Worm (Caenorhabditis elegans) whole organism, L2 larva: ENCODE data around the gene lido-5.

Source experiments
- C34F6.9 ChIP-seq: fragments of 150-350 bp; optimal IDR thresholded peaks from 2 replicates; lab custom pipeline; 2014; ENCODE audit warnings: missing biosample characterization, missing genetic modification characterization
- F13H6.1 ChIP-seq: sonication (generic microtip); optimal IDR thresholded peaks from 2 replicates; lab custom pipeline; 2016; ENCODE audit warnings: missing genetic modification characterization, missing compliant biosample characterization
- R02D3.7 ChIP-seq: fragments of 150-350 bp; optimal IDR thresholded peaks from 2 replicates; lab custom pipeline; 2014; ENCODE audit warnings: missing biosample characterization, missing genetic modification characterization
- Y55F3AM.14 ChIP-seq: fragments of 200-800 bp; sonication (Bioruptor generic); optimal IDR thresholded peaks from 2 replicates; lab custom pipeline; 2018; ENCODE audit warnings: mild to moderate bottlenecking, missing genetic modification characterization, missing compliant biosample characterization
- ZK546.5 ChIP-seq: sonication (generic microtip); optimal IDR thresholded peaks from 2 replicates; lab custom pipeline; 2017; ENCODE audit warnings: missing biosample characterization, missing genetic modification characterization
- alr-1 ChIP-seq: fragments of 150-350 bp; optimal IDR thresholded peaks from 2 replicates; lab custom pipeline; 2014; ENCODE audit warnings: missing biosample characterization, missing genetic modification characterization
- aly-2 ChIP-seq: fragments of 150-350 bp; optimal IDR thresholded peaks from 2 replicates; lab custom pipeline; 2014; ENCODE audit warnings: missing biosample characterization, missing genetic modification characterization
- ama-1 ChIP-seq: fragments of 150-350 bp; optimal IDR thresholded peaks from 2 replicates; lab custom pipeline; 2018; ENCODE audit warnings: inconsistent platforms
- blmp-1 ChIP-seq: sonication (generic microtip); optimal IDR thresholded peaks from 2 replicates; lab custom pipeline; 2017; ENCODE audit warnings: missing genetic modification characterization, mild to moderate bottlenecking, missing compliant biosample characterization, antibody characterized with exemption, moderate library complexity; ENCODE audit not compliant: insufficient read depth
- ceh-16 ChIP-seq: fragments of 150-350 bp; optimal IDR thresholded peaks from 2 replicates; lab custom pipeline; 2014; ENCODE audit warnings: missing biosample characterization, missing genetic modification characterization
- ceh-82 ChIP-seq: fragments of 150-350 bp; optimal IDR thresholded peaks from 2 replicates; lab custom pipeline; 2014; ENCODE audit warnings: missing biosample characterization, missing genetic modification characterization
- crh-2 ChIP-seq: sonication (generic microtip); optimal IDR thresholded peaks from 2 replicates; lab custom pipeline; 2017; ENCODE audit warnings: missing biosample characterization, missing genetic modification characterization
- dmd-4 ChIP-seq: sonication (generic microtip); optimal IDR thresholded peaks from 2 replicates; lab custom pipeline; 2017; ENCODE audit warnings: missing biosample characterization, missing genetic modification characterization
- egl-27 ChIP-seq: sonication (generic microtip); optimal IDR thresholded peaks from 3 replicates; lab custom pipeline; 2017; ENCODE audit warnings: missing biosample characterization, missing genetic modification reagents, missing genetic modification characterization
- elt-3 ChIP-seq: sonication (generic microtip); optimal IDR thresholded peaks from 2 replicates; lab custom pipeline; 2017; ENCODE audit warnings: missing biosample characterization, missing genetic modification characterization
- fos-1 ChIP-seq: fragments of 150-350 bp; optimal IDR thresholded peaks from 2 replicates; lab custom pipeline; 2014; ENCODE audit warnings: missing biosample characterization, missing genetic modification characterization
- gmeb-1 ChIP-seq: fragments of 150-350 bp; optimal IDR thresholded peaks from 2 replicates; lab custom pipeline; 2014; ENCODE audit warnings: missing biosample characterization, missing genetic modification characterization
- lin-11 ChIP-seq: fragments of 150-350 bp; sonication (generic microtip); optimal IDR thresholded peaks from 2 replicates; lab custom pipeline; 2014; ENCODE audit warnings: missing biosample characterization, missing genetic modification characterization, inconsistent platforms, mixed read lengths
- lin-39 ChIP-seq: fragments of 150-350 bp; optimal IDR thresholded peaks from 2 replicates; lab custom pipeline; 2014; ENCODE audit warnings: missing biosample characterization, missing genetic modification reagents, missing genetic modification characterization
- lsy-2 ChIP-seq, 2 experiments: fragments of 150-350 bp in 1 of 2; sonication (generic microtip) in 1 of 2; optimal IDR thresholded peaks; 2 replicates each; lab custom pipeline; 2014 to 2017; ENCODE audit warnings: missing biosample characterization in 2 of 2, missing genetic modification characterization in 2 of 2
- mab-5 ChIP-seq: fragments of 150-350 bp; optimal IDR thresholded peaks from 2 replicates; lab custom pipeline; 2014; ENCODE audit warnings: missing biosample characterization, missing genetic modification characterization
- mbf-1 ChIP-seq: sonication (generic microtip); optimal IDR thresholded peaks from 2 replicates; lab custom pipeline; 2017; ENCODE audit warnings: missing biosample characterization, missing genetic modification characterization
- mdl-1 ChIP-seq, 2 experiments: fragments of 150-350 bp in 1 of 2; sonication (generic microtip) in 1 of 2; optimal IDR thresholded peaks; 2 replicates each; lab custom pipeline; 2017; ENCODE audit warnings: missing biosample characterization in 2 of 2, missing genetic modification characterization in 2 of 2
- nhr-10 ChIP-seq: sonication (generic microtip); optimal IDR thresholded peaks from 2 replicates; lab custom pipeline; 2017; ENCODE audit warnings: missing biosample characterization, missing genetic modification characterization
- nhr-11 ChIP-seq: fragments of 150-350 bp; optimal IDR thresholded peaks from 2 replicates; lab custom pipeline; 2014; ENCODE audit warnings: missing biosample characterization, missing genetic modification characterization
- nhr-12 ChIP-seq: fragments of 150-350 bp; optimal IDR thresholded peaks from 2 replicates; lab custom pipeline; 2014; ENCODE audit warnings: missing biosample characterization, missing genetic modification characterization
- nhr-129 ChIP-seq: fragments of 150-350 bp; optimal IDR thresholded peaks from 2 replicates; lab custom pipeline; 2014; ENCODE audit warnings: missing biosample characterization, missing genetic modification characterization
- nhr-21 ChIP-seq: fragments of 150-350 bp; optimal IDR thresholded peaks from 2 replicates; lab custom pipeline; 2014; ENCODE audit warnings: missing biosample characterization, missing genetic modification characterization
- nhr-23 ChIP-seq: fragments of 150-350 bp; optimal IDR thresholded peaks from 2 replicates; lab custom pipeline; 2014; ENCODE audit warnings: missing biosample characterization, missing genetic modification reagents, missing genetic modification characterization
- nhr-237 ChIP-seq: fragments of 150-350 bp; optimal IDR thresholded peaks from 2 replicates; lab custom pipeline; 2014; ENCODE audit warnings: missing biosample characterization, missing genetic modification characterization
- nhr-25 ChIP-seq: fragments of 150-350 bp; sonication (generic microtip); optimal IDR thresholded peaks from 3 replicates; lab custom pipeline; 2014; ENCODE audit warnings: missing biosample characterization, missing genetic modification characterization
- nhr-6 ChIP-seq: fragments of 150-350 bp; optimal IDR thresholded peaks from 2 replicates; lab custom pipeline; 2014; ENCODE audit warnings: missing biosample characterization, missing genetic modification characterization
- nhr-77 ChIP-seq: fragments of 150-350 bp; optimal IDR thresholded peaks from 2 replicates; lab custom pipeline; 2014; ENCODE audit warnings: missing biosample characterization, missing genetic modification characterization
- peb-1 ChIP-seq: fragments of 150-350 bp; optimal IDR thresholded peaks from 2 replicates; lab custom pipeline; 2014; ENCODE audit warnings: missing biosample characterization, missing genetic modification characterization
- sem-4 ChIP-seq: fragments of 150-350 bp; optimal IDR thresholded peaks from 2 replicates; lab custom pipeline; 2014; ENCODE audit warnings: missing biosample characterization, missing genetic modification reagents, missing genetic modification characterization
- skn-1 ChIP-seq: sonication (generic microtip); optimal IDR thresholded peaks from 2 replicates; lab custom pipeline; 2017; ENCODE audit warnings: missing biosample characterization, missing genetic modification characterization
- sma-9 ChIP-seq, 2 experiments: fragments of 150-350 bp in 1 of 2; sonication (generic microtip) in 1 of 2; optimal IDR thresholded peaks; 2 replicates each; lab custom pipeline; 2014 to 2016; ENCODE audit warnings: missing genetic modification characterization in 2 of 2, mild to moderate bottlenecking in 1 of 2, missing biosample characterization in 1 of 2, missing compliant biosample characterization in 1 of 2, missing genetic modification reagents in 1 of 2, moderate library complexity in 1 of 2
- snpc-4 ChIP-seq: fragments of 150-350 bp; optimal IDR thresholded peaks from 2 replicates; lab custom pipeline; 2014; ENCODE audit warnings: missing biosample characterization, missing genetic modification characterization
- unc-39 ChIP-seq: fragments of 150-350 bp; optimal IDR thresholded peaks from 2 replicates; lab custom pipeline; 2014; ENCODE audit warnings: missing biosample characterization, missing genetic modification characterization
- unc-55 ChIP-seq: fragments of 150-350 bp; sonication (generic microtip); optimal IDR thresholded peaks from 3 replicates; lab custom pipeline; 2014; ENCODE audit warnings: missing biosample characterization, missing genetic modification reagents, missing genetic modification characterization
- unc-62 ChIP-seq: fragments of 150-350 bp; optimal IDR thresholded peaks from 2 replicates; lab custom pipeline; 2014; ENCODE audit warnings: missing biosample characterization, missing genetic modification reagents, missing genetic modification characterization
- zag-1 ChIP-seq: fragments of 150-350 bp; optimal IDR thresholded peaks from 2 replicates; lab custom pipeline; 2014; ENCODE audit warnings: missing biosample characterization, missing genetic modification characterization
- ztf-1 ChIP-seq: fragments of 200-800 bp; sonication (Bioruptor generic); conservative IDR thresholded peaks from 2 replicates; pipeline ENCODE4 v1.3.6; 2022; ENCODE audit warnings: missing genetic modification characterization, missing compliant biosample characterization
- ztf-11 ChIP-seq: sonication (generic microtip); optimal IDR thresholded peaks from 2 replicates; lab custom pipeline; 2017; ENCODE audit warnings: missing biosample characterization, missing genetic modification characterization
- ztf-4 ChIP-seq: fragments of 150-350 bp; optimal IDR thresholded peaks from 2 replicates; lab custom pipeline; 2014; ENCODE audit warnings: missing biosample characterization, missing genetic modification characterization

lido-5 gene

DNA sequence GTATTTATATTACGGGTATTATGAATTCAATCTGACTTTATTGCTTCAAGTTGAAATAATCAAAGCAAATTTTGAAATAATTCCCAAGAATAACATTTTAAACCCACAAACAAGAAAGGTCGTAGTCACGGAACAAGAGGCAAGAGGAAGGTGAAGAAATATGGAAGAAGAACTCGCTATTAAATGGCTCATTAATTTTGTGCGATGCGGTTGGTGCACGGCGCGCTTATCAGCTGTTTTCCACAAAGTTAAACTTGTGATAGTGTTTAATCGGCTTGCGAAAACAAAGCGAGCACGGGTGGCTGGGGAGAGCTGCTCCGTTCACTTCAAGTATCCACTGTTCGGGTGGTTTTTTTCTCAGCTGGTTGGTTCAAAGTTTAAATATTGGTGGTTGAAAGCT lies 43.5 kb downstream of the lido-5 start:
- TF ChIP-seq lin-11 (tag; lab: Kevin White, UChicago), result no peak
- no peak for TF ChIP-seq peb-1 (tag; lab: Kevin White, UChicago)
- TF ChIP-seq unc-55, result no peak
- TF ChIP-seq crh-2, result no peak
- no peak for TF ChIP-seq nhr-129
- no peak for TF ChIP-seq nhr-6
- no peak for TF ChIP-seq nhr-12 (tag; lab: Kevin White, UChicago)
- no peak for TF ChIP-seq gmeb-1 (tag; lab: Kevin White, UChicago)
- TF ChIP-seq ceh-16 (tag; lab: Kevin White, UChicago), result no peak
- no peak for TF ChIP-seq nhr-21 (tag; lab: Kevin White, UChicago)
- peak; percentile 21 for TF ChIP-seq fos-1 (tag; lab: Kevin White, UChicago)
- peak; percentile 55 for TF ChIP-seq sma-9 (GFP tag; optimal IDR thresholded peaks at IDR 0.05; lab: Kevin White, UChicago)
- no peak for TF ChIP-seq sma-9 (tag; optimal IDR thresholded peaks at IDR 0.05; lab: Kevin White, UChicago)
- no peak for TF ChIP-seq Y55F3AM.14 (GFP tag; lab: Kevin White, UChicago)
- TF ChIP-seq F13H6.1, result no peak
- TF ChIP-seq, all 48 proteins: peak for 2

DNA sequence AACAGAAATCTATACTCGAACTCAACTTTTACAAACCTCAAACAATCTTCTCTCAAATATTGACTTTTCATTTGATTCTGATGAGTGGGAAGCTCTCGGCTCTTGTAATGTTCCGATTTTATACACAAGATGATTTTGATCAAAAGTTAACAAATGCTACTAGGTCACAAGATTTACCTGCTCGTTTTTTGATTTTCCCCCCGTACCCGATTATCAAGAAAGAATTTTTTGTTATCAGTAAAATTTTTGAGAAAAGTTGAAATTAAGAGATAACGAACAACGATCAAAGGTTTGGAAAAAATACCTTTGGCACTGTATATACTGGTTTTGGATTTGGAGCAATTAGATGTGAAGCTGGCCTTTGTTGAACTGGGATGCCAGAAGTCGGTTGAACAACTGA lies 45.6 kb downstream of the lido-5 start:
- no peak for TF ChIP-seq mbf-1 (tag; lab: Kevin White, UChicago)
- TF ChIP-seq nhr-23, result no peak
- no peak for TF ChIP-seq C34F6.9 (tag; lab: Kevin White, UChicago)
- TF ChIP-seq blmp-1 (tag; lab: Kevin White, UChicago), result no peak
- TF ChIP-seq ama-1, result no peak
- TF ChIP-seq fos-1 (tag; lab: Kevin White, UChicago), result peak; percentile 41
- peak; percentile 26 for TF ChIP-seq sma-9 (GFP tag; optimal IDR thresholded peaks at IDR 0.05; lab: Kevin White, UChicago)
- TF ChIP-seq sma-9 (tag; optimal IDR thresholded peaks at IDR 0.05; lab: Kevin White, UChicago), result no peak
- TF ChIP-seq ztf-4 (tag; lab: Kevin White, UChicago), result no peak
- TF ChIP-seq crh-2, result peak; percentile 14
- peak; percentile 5 for TF ChIP-seq skn-1 (tag; lab: Kevin White, UChicago)
- no peak for TF ChIP-seq nhr-129
- no peak for TF ChIP-seq aly-2 (tag; lab: Kevin White, UChicago)

DNA sequence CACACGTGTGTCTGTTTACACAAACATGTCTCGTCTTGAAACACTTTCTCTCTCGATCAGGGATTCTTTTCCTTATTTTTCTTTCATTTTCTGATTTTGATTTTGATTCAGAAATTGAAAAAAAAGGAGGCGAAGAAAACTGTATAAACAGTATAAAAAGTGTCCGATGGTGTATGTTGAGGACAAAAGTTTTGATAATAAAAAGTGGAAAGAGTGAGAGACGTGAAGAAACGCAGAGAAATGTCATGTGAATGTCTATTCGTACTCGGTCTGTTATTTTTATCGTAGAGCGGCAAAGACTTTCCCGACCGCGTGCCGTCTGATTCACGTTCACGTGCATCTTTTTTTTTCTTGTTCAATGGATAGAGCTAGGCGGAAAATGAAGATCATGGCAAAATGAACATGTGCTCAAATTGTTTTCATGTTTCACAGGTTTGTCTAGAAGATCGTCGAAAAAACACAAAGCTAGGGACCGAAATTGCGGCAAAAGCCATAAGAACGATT lies 46.7 kb downstream of the lido-5 start:
- TF ChIP-seq unc-39 (tag; lab: Kevin White, UChicago) (no peak), mdl-1 (tag; optimal IDR thresholded peaks at IDR 0.05; lab: Kevin White, UChicago) (peak; percentile 53 to 81), elt-3 (tag; lab: Kevin White, UChicago) (no peak), alr-1 (tag; lab: Kevin White, UChicago) (no peak), crh-2 (peak; percentile 72), ceh-82 (no peak), dmd-4 (tag; lab: Kevin White, UChicago) (no peak), unc-62 (GFP tag; lab: Kevin White, UChicago) (no peak), skn-1 (tag; lab: Kevin White, UChicago) (no peak), nhr-10 (no peak), lin-11 (tag; lab: Kevin White, UChicago) (no peak), unc-55 (no peak), nhr-12 (tag; lab: Kevin White, UChicago) (no peak), lin-39 (tag; lab: Kevin White, UChicago) (no peak), fos-1 (tag; lab: Kevin White, UChicago) (peak; percentile 82), gmeb-1 (tag; lab: Kevin White, UChicago) (peak; percentile 47), zag-1 (tag; lab: Kevin White, UChicago) (no peak), nhr-21 (tag; lab: Kevin White, UChicago) (peak; percentile 75), mbf-1 (tag; lab: Kevin White, UChicago) (no peak), ztf-1 (GFP tag; lab: Robert Waterston, UW) (no peak), nhr-129 (peak; percentile 64), nhr-25 (tag; lab: Kevin White, UChicago) (peak; percentile 33), sem-4 (no peak), ama-1 (no peak), mab-5 (tag; lab: Kevin White, UChicago) (no peak), snpc-4 (tag; lab: Kevin White, UChicago) (no peak), blmp-1 (tag; lab: Kevin White, UChicago) (peak; percentile 40), sma-9 (GFP tag; optimal IDR thresholded peaks at IDR 0.05; lab: Kevin White, UChicago) (peak; percentile 95), sma-9 (tag; optimal IDR thresholded peaks at IDR 0.05; lab: Kevin White, UChicago) (no peak), nhr-77 (tag; lab: Kevin White, UChicago) (no peak), nhr-23 (no peak), peb-1 (tag; lab: Kevin White, UChicago) (no peak), C34F6.9 (tag; lab: Kevin White, UChicago) (peak; percentile 19), F13H6.1 (peak; percentile 59), R02D3.7 (no peak), ZK546.5 (no peak), ztf-4 (tag; lab: Kevin White, UChicago) (no peak), nhr-6 (no peak), nhr-11 (tag; lab: Kevin White, UChicago) (no peak), ceh-16 (tag; lab: Kevin White, UChicago) (no peak), lsy-2 (tag; optimal IDR thresholded peaks at IDR 0.05; lab: Kevin White, UChicago) (peak in 1 of 2 experiments; percentile 58), aly-2 (tag; lab: Kevin White, UChicago) (no peak), Y55F3AM.14 (GFP tag; lab: Kevin White, UChicago) (no peak), nhr-237 (tag; lab: Kevin White, UChicago) (no peak), ztf-11 (tag; lab: Kevin White, UChicago) (no peak), egl-27 (peak; percentile 6)
